Fruit fly (Drosophila melanogaster) whole organism, pupa: ENCODE data around the gene CG5382.

Experiments used
- CG12605 ChIP-seq: fragments of 200-800 bp; sonication (Bioruptor generic); IDR thresholded peaks from 2 replicates; pipeline ENCODE4 v1.3.6; 2022; ENCODE audit warnings: missing biosample characterization, missing genetic modification characterization
- CG14655 ChIP-seq: fragments of 200-800 bp; sonication (Bioruptor generic); optimal IDR thresholded peaks from 3 replicates; lab custom pipeline; 2017; ENCODE audit warnings: mild to moderate bottlenecking, missing biosample characterization, missing genetic modification reagents, missing genetic modification characterization
- CG17806 ChIP-seq: fragments of 200-800 bp; sonication (Bioruptor generic); optimal IDR thresholded peaks from 2 replicates; lab custom pipeline; 2018; ENCODE audit warnings: missing biosample characterization, mild to moderate bottlenecking, missing genetic modification characterization, moderate library complexity
- CG34367 ChIP-seq: fragments of 200-800 bp; sonication (Bioruptor generic); optimal IDR thresholded peaks from 2 replicates; lab custom pipeline; 2018; ENCODE audit warnings: missing biosample characterization, mild to moderate bottlenecking, missing genetic modification characterization
- CG4496 ChIP-seq: fragments of 200-800 bp; sonication (Bioruptor generic); IDR thresholded peaks from 3 replicates; pipeline ENCODE4 v1.3.6; 2022; ENCODE audit warnings: missing biosample characterization, missing genetic modification characterization
- CG8159 ChIP-seq: fragments of 200-800 bp; sonication (Bioruptor generic); optimal IDR thresholded peaks from 3 replicates; lab custom pipeline; 2018; ENCODE audit warnings: missing biosample characterization, mild to moderate bottlenecking, missing genetic modification characterization, moderate library complexity
- D1 ChIP-seq: fragments of 200-800 bp; sonication (Bioruptor generic); optimal IDR thresholded peaks from 2 replicates; lab custom pipeline; 2018; ENCODE audit warnings: missing biosample characterization, mild to moderate bottlenecking, missing genetic modification characterization, moderate library complexity
- EcR ChIP-seq: fragments of 200-800 bp; sonication (Bioruptor generic); optimal IDR thresholded peaks from 3 replicates; lab custom pipeline; 2019; ENCODE audit warnings: missing biosample characterization, missing genetic modification characterization, mild to moderate bottlenecking, moderate library complexity, missing genetic modification reagents
- Snoo ChIP-seq: fragments of 200-800 bp; sonication (Bioruptor generic); optimal IDR thresholded peaks from 3 replicates; lab custom pipeline; 2017; ENCODE audit warnings: missing biosample characterization, mild to moderate bottlenecking, missing genetic modification characterization, inconsistent platforms
- fd96Ca ChIP-seq: fragments of 200-800 bp; sonication (Bioruptor generic); IDR thresholded peaks from 3 replicates; pipeline ENCODE4 v1.3.6; 2022; ENCODE audit warnings: missing biosample characterization, missing genetic modification characterization
- rn ChIP-seq: fragments of 200-800 bp; sonication (Bioruptor generic); IDR thresholded peaks from 2 replicates; pipeline ENCODE4 v1.3.6; 2022; ENCODE audit warnings: missing biosample characterization, missing genetic modification characterization

DNA sequence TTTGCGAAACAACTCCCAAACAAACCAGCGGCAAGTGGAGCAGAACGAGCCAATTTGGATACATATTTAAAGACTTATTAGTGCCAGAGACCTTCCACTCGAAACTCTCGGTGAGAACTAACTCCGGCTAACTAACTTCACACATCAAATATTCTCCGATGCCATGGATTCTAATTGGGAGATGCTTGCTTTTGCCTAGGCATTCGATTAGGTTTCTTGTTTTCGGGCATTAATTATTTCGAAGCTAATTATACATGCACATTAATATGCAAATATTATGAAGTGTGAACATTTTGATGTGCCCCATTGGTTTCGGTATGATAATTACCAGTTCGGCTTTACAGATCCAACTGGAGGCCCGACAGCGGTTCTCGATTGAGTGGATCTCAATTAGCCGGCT lies 23.6 kb downstream of the CG5382 start, which contains the start of gene CG5386:
- TF ChIP-seq rn (GFP tag; lab: Robert Waterston, UW) (no peak), CG4496 (GFP tag; lab: Robert Waterston, UW) (no peak), fd96Ca (GFP tag; lab: Robert Waterston, UW) (no peak), CG34367 (tag; lab: Kevin White, UChicago) (no peak), EcR (GFP tag; lab: Kevin White, UChicago) (no peak), Snoo (no peak), CG14655 (GFP tag; lab: Kevin White, UChicago) (no peak), D1 (tag; lab: Kevin White, UChicago) (no peak), CG12605 (GFP tag; lab: Robert Waterston, UW) (no peak), CG17806 (no peak), CG8159 (no peak)
